Worm (Caenorhabditis elegans) whole organism, young adult: ENCODE measurements around the gene odr-8.

Experiments used
- F22D6.2 ChIP-seq: sonication (generic microtip); optimal IDR thresholded peaks from 2 replicates; lab custom pipeline; 2016; ENCODE audit warnings: mild to moderate bottlenecking, missing genetic modification characterization, missing compliant biosample characterization
- F39B2.1 ChIP-seq: fragments of 200-800 bp; sonication (Bioruptor generic); IDR thresholded peaks from 2 replicates; pipeline ENCODE4 v1.3.6; 2022; ENCODE audit warnings: missing genetic modification reagents, missing genetic modification characterization, missing compliant biosample characterization
- F57C9.4 ChIP-seq: sonication (generic microtip); optimal IDR thresholded peaks from 2 replicates; lab custom pipeline; 2017; ENCODE audit warnings: mild to moderate bottlenecking, missing genetic modification characterization, missing compliant biosample characterization
- Y53F4B.3 ChIP-seq: fragments of 200-800 bp; sonication (Bioruptor generic); IDR thresholded peaks from 2 replicates; pipeline ENCODE4 v1.3.6; 2022; ENCODE audit warnings: missing genetic modification reagents, missing genetic modification characterization, missing compliant biosample characterization
- ceh-91 ChIP-seq: fragments of 200-800 bp; sonication (Bioruptor generic); IDR thresholded peaks from 2 replicates; pipeline ENCODE4 v1.3.6; 2022; ENCODE audit warnings: missing genetic modification reagents, missing genetic modification characterization, missing compliant biosample characterization
- die-1 ChIP-seq: sonication (generic microtip); optimal IDR thresholded peaks from 2 replicates; lab custom pipeline; 2016; ENCODE audit warnings: missing genotype, mild to moderate bottlenecking, missing genetic modification characterization, missing compliant biosample characterization
- hlh-12 ChIP-seq: sonication (generic microtip); optimal IDR thresholded peaks from 2 replicates; lab custom pipeline; 2016; ENCODE audit warnings: missing genetic modification characterization, missing compliant biosample characterization
- lin-40 ChIP-seq: sonication (generic microtip); optimal IDR thresholded peaks from 2 replicates; lab custom pipeline; 2016; ENCODE audit warnings: missing genetic modification characterization, mild to moderate bottlenecking, missing compliant biosample characterization, missing genotype, missing genetic modification reagents
- madf-6 ChIP-seq: fragments of 200-800 bp; sonication (Bioruptor generic); IDR thresholded peaks from 2 replicates; pipeline ENCODE4 v1.3.6; 2022; ENCODE audit warnings: missing genetic modification reagents, missing genetic modification characterization, missing compliant biosample characterization
- snpc-1.1 ChIP-seq: sonication (generic microtip); optimal IDR thresholded peaks from 2 replicates; lab custom pipeline; 2017; ENCODE audit warnings: missing genetic modification characterization, mild to moderate bottlenecking, missing compliant biosample characterization, antibody characterized with exemption, moderate library complexity, missing genotype, missing genetic modification reagents; ENCODE audit not compliant: insufficient read depth
- snpc-4 ChIP-seq, 5 experiments: fragments of 150-350 bp in 1 of 5; sonication (generic microtip) in 4 of 5; optimal IDR thresholded peaks; 2 replicates each; lab custom pipeline; 2014 to 2018; ENCODE audit warnings: missing genetic modification characterization in 5 of 5, missing biosample characterization in 3 of 5, antibody characterized with exemption in 2 of 5, mild to moderate bottlenecking in 2 of 5, missing compliant biosample characterization in 2 of 5, missing genotype in 2 of 5, moderate library complexity in 2 of 5, missing genetic modification reagents in 1 of 5
- unc-62 ChIP-seq: fragments of 150-350 bp; optimal IDR thresholded peaks from 2 replicates; lab custom pipeline; 2014; ENCODE audit warnings: missing biosample characterization, missing genetic modification reagents, missing genetic modification characterization
- ztf-22 ChIP-seq: fragments of 200-800 bp; sonication (Bioruptor generic); optimal IDR thresholded peaks from 2 replicates; lab custom pipeline; 2018; ENCODE audit warnings: mild to moderate bottlenecking, missing genetic modification characterization, moderate library complexity, missing compliant biosample characterization

ce11 chrIV:6572238-6572637 lies 10.3 kb downstream of the odr-8 start, which contains the start of gene bicd-1:
- no peak for TF ChIP-seq snpc-4 (GFP tag; optimal IDR thresholded peaks at IDR 0.05; lab: Kevin White, UChicago)
- no peak for TF ChIP-seq snpc-4 (tag; optimal IDR thresholded peaks at IDR 0.05; lab: Kevin White, UChicago)
- TF ChIP-seq hlh-12, result no peak
- no peak for TF ChIP-seq F57C9.4 (tag; lab: Kevin White, UChicago)
- TF ChIP-seq lin-40, result no peak
- TF ChIP-seq unc-62 (GFP tag; lab: Kevin White, UChicago), result no peak
- no peak for TF ChIP-seq ceh-91 (GFP tag; lab: Robert Waterston, UW)
- no peak for TF ChIP-seq Y53F4B.3
- no peak for TF ChIP-seq madf-6
- no peak for TF ChIP-seq ztf-22 (GFP tag; lab: Kevin White, UChicago)
- no peak for TF ChIP-seq snpc-1.1 (tag; lab: Kevin White, UChicago)
- TF ChIP-seq F39B2.1 (GFP tag; lab: Robert Waterston, UW), result no peak
- no peak for TF ChIP-seq die-1 (tag; lab: Kevin White, UChicago)
- no peak for TF ChIP-seq F22D6.2 (tag; lab: Kevin White, UChicago)
